Worm (Caenorhabditis elegans) whole organism, midembryonic: ENCODE measurements around the gene kqt-3.

Experiments used
- T22C8.4 ChIP-seq: fragments of 200-800 bp; sonication (Bioruptor generic); IDR thresholded peaks from 2 replicates; pipeline ENCODE4 v1.3.6; 2022; ENCODE audit warnings: missing genetic modification characterization, missing compliant biosample characterization
- cog-1 ChIP-seq: sonication (generic microtip); optimal IDR thresholded peaks from 2 replicates; lab custom pipeline; 2016; ENCODE audit warnings: missing genetic modification characterization, missing compliant biosample characterization
- flt-1 ChIP-seq: fragments of 200-800 bp; sonication (Bioruptor generic); IDR thresholded peaks from 2 replicates; pipeline ENCODE4 v1.3.6; 2022; ENCODE audit warnings: missing genetic modification characterization, missing compliant biosample characterization
- klf-2 ChIP-seq: fragments of 200-800 bp; sonication (Bioruptor generic); conservative IDR thresholded peaks from 2 replicates; pipeline ENCODE4 v1.3.6; 2022; ENCODE audit warnings: missing genetic modification reagents, missing genetic modification characterization, missing compliant biosample characterization
- med-1 ChIP-seq: sonication (generic microtip); optimal IDR thresholded peaks from 2 replicates; lab custom pipeline; 2017; ENCODE audit warnings: missing genetic modification characterization, mild to moderate bottlenecking, missing compliant biosample characterization, antibody characterized with exemption, missing genetic modification reagents; ENCODE audit not compliant: insufficient read depth
- ref-1 ChIP-seq: fragments of 200-800 bp; sonication (Bioruptor generic); conservative IDR thresholded peaks from 2 replicates; pipeline ENCODE4 v1.3.6; 2022; ENCODE audit warnings: missing genetic modification reagents, missing genetic modification characterization, missing compliant biosample characterization
- tab-1 ChIP-seq: fragments of 200-800 bp; sonication (Bioruptor generic); IDR thresholded peaks from 2 replicates; pipeline ENCODE4 v1.3.6; 2022; ENCODE audit warnings: missing genetic modification characterization, missing compliant biosample characterization
- ztf-23 ChIP-seq: fragments of 200-800 bp; sonication (Bioruptor generic); IDR thresholded peaks from 2 replicates; pipeline ENCODE4 v1.3.6; 2022; ENCODE audit warnings: missing genetic modification reagents, missing genetic modification characterization, missing compliant biosample characterization
- ztf-29 ChIP-seq: fragments of 200-800 bp; sonication (Bioruptor generic); IDR thresholded peaks from 2 replicates; pipeline ENCODE4 v1.3.6; 2022; ENCODE audit warnings: missing genetic modification reagents, missing genetic modification characterization, missing compliant biosample characterization

The kqt-3 gene

ce11 chrII:13697691-13698090 lies 1.6 kb downstream of the kqt-3 start:
- no peak for TF ChIP-seq ref-1

ce11 chrII:13711493-13712055 lies 15.5 kb downstream of the kqt-3 start:
- TF ChIP-seq ztf-23 (GFP tag; lab: Robert Waterston, UW) (no peak), ref-1 (no peak), med-1 (GFP tag; lab: Kevin White, UChicago) (no peak), cog-1 (tag; lab: Kevin White, UChicago) (no peak), ztf-29 (no peak), tab-1 (GFP tag; lab: Robert Waterston, UW) (no peak), flt-1 (GFP tag; lab: Robert Waterston, UW) (no peak), klf-2 (GFP tag; lab: Robert Waterston, UW) (no peak), T22C8.4 (GFP tag; lab: Robert Waterston, UW) (no peak)

ce11 chrII:13713239-13713638 lies 17.2 kb downstream of the kqt-3 start:
- TF ChIP-seq ref-1, result no peak
- TF ChIP-seq T22C8.4 (GFP tag; lab: Robert Waterston, UW), result no peak
- no peak for TF ChIP-seq ztf-23 (GFP tag; lab: Robert Waterston, UW)
- no peak for TF ChIP-seq ztf-29
- TF ChIP-seq cog-1 (tag; lab: Kevin White, UChicago), result no peak
- no peak for TF ChIP-seq klf-2 (GFP tag; lab: Robert Waterston, UW)
- no peak for TF ChIP-seq med-1 (GFP tag; lab: Kevin White, UChicago)
- TF ChIP-seq tab-1 (GFP tag; lab: Robert Waterston, UW), result no peak
- TF ChIP-seq flt-1 (GFP tag; lab: Robert Waterston, UW), result no peak

ce11 chrII:13715333-13715732 lies 19.3 kb downstream of the kqt-3 start:
- TF ChIP-seq ztf-29 (no peak; the same call in 1 of the 2 replicates), cog-1 (tag; lab: Kevin White, UChicago) (no peak), tab-1 (GFP tag; lab: Robert Waterston, UW) (no peak), flt-1 (GFP tag; lab: Robert Waterston, UW) (no peak), klf-2 (GFP tag; lab: Robert Waterston, UW) (no peak), T22C8.4 (GFP tag; lab: Robert Waterston, UW) (no peak), ref-1 (no peak), ztf-23 (GFP tag; lab: Robert Waterston, UW) (no peak)

- TF ChIP-seq T22C8.4 (GFP tag; lab: Robert Waterston, UW) (no peak), ref-1 (no peak), cog-1 (tag; lab: Kevin White, UChicago) (no peak), klf-2 (GFP tag; lab: Robert Waterston, UW) (no peak), tab-1 (GFP tag; lab: Robert Waterston, UW) (no peak), ztf-23 (GFP tag; lab: Robert Waterston, UW) (no peak), med-1 (GFP tag; lab: Kevin White, UChicago) (no peak), flt-1 (GFP tag; lab: Robert Waterston, UW) (no peak), ztf-29 (no peak)
Measured at ce11 chrII:13715733-13716132, 19.7 kb downstream of the kqt-3 start, which contains the start of gene zipt-2.3. Gene zipt-2.3, minus strand, starts transcription at chrII:13715879.

- TF ChIP-seq ref-1 (no peak), T22C8.4 (GFP tag; lab: Robert Waterston, UW) (peak; percentile 29; the same call in 1 of the 2 replicates)
Measured at ce11 chrII:13717393-13718367, 21.6 kb downstream of the kqt-3 start.

- TF ChIP-seq cog-1 (tag; lab: Kevin White, UChicago), result no peak
- TF ChIP-seq ztf-23 (GFP tag; lab: Robert Waterston, UW), result no peak
- no peak for TF ChIP-seq T22C8.4 (GFP tag; lab: Robert Waterston, UW)
- TF ChIP-seq ztf-29, result no peak
- TF ChIP-seq ref-1, result no peak
- TF ChIP-seq klf-2 (GFP tag; lab: Robert Waterston, UW), result no peak
- no peak for TF ChIP-seq flt-1 (GFP tag; lab: Robert Waterston, UW)
- TF ChIP-seq tab-1 (GFP tag; lab: Robert Waterston, UW), result no peak
- no peak for TF ChIP-seq med-1 (GFP tag; lab: Kevin White, UChicago)
Measured at ce11 chrII:13720650-13721049, 24.6 kb downstream of the kqt-3 start.

- TF ChIP-seq ztf-29 (no peak), klf-2 (GFP tag; lab: Robert Waterston, UW) (no peak), cog-1 (tag; lab: Kevin White, UChicago) (no peak), flt-1 (GFP tag; lab: Robert Waterston, UW) (no peak), ztf-23 (GFP tag; lab: Robert Waterston, UW) (no peak), med-1 (GFP tag; lab: Kevin White, UChicago) (no peak), ref-1 (no peak), tab-1 (GFP tag; lab: Robert Waterston, UW) (no peak), T22C8.4 (GFP tag; lab: Robert Waterston, UW) (no peak)
Measured at ce11 chrII:13721218-13721617, 25.1 kb downstream of the kqt-3 start, which contains the start of gene sre-46. Gene sre-46, minus strand, starts transcription at chrII:13721318.

- no peak for TF ChIP-seq ref-1
- TF ChIP-seq cog-1 (tag; lab: Kevin White, UChicago), result no peak
- TF ChIP-seq klf-2 (GFP tag; lab: Robert Waterston, UW), result no peak
- TF ChIP-seq T22C8.4 (GFP tag; lab: Robert Waterston, UW), result no peak
- no peak for TF ChIP-seq tab-1 (GFP tag; lab: Robert Waterston, UW)
- TF ChIP-seq ztf-29, result no peak
- no peak for TF ChIP-seq ztf-23 (GFP tag; lab: Robert Waterston, UW)
- no peak for TF ChIP-seq flt-1 (GFP tag; lab: Robert Waterston, UW)
- TF ChIP-seq med-1 (GFP tag; lab: Kevin White, UChicago), result no peak
Measured at ce11 chrII:13722763-13723162, 26.7 kb downstream of the kqt-3 start, which contains the start of gene Y54G9A.5. Gene Y54G9A.5, plus strand, starts transcription at chrII:13723007.
